Worm (Caenorhabditis elegans): ENCODE results near the gene ZK662.5.

DNA sequence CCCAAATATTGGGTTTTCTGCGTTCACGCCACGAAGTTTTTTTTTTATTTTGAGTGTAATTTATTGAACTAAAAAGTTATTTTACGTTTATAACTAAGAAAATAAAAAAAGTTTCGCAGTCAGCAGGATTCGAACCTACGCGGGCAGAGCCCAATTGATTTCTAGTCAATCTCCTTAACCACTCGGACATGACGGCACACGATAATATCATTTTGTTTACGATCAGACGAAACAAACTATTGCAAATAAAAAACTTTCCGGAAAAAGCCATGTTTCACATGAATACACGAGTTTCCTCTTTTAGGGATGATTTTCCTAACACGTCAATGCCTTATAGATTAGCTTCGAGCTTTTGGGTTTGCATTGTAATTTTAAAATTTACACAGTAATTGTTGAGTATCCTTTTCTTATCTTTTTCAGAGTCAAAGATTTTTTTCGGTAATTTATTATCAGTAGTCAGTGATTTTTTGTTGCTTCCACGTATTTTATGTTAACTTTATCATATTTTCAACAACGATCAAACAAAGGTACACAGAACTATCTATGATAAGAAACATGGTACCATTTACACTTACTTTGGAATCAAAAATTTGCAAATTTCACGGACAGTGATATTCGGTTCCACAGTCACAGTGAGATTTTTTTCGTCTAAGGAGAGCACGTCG, 48.6 kb downstream of the ZK662.5 start:
- TF ChIP-seq unc-62 (GFP tag; optimal IDR thresholded peaks at IDR 0.05) (no peak), hlh-4 (tag; optimal IDR thresholded peaks at IDR 0.05) (no peak), fkh-10 (GFP tag; optimal IDR thresholded peaks at IDR 0.05) (no peak), mep-1 (tag; optimal IDR thresholded peaks at IDR 0.05) (no peak), nhr-76 (tag; optimal IDR thresholded peaks at IDR 0.05) (no peak), elt-3 (tag; optimal IDR thresholded peaks at IDR 0.05) (no peak), ztf-11 (tag; optimal IDR thresholded peaks at IDR 0.05) (no peak), tbx-2 (tag; optimal IDR thresholded peaks at IDR 0.05) (no peak), snpc-4 (tag; optimal IDR thresholded peaks at IDR 0.05) (no peak), lin-35 (GFP tag; optimal IDR thresholded peaks at IDR 0.05) (no peak), ceh-82 (tag; optimal IDR thresholded peaks at IDR 0.05) (no peak), ceh-63 (GFP tag; optimal IDR thresholded peaks at IDR 0.05) (no peak)
